Fruit fly (Drosophila melanogaster) whole organism, pupa: ENCODE data around the gene CG3847.
A peak's percentile ranks its signal among the peaks of the same experiment; 100 is the strongest.

Source experiments
- CG10348 ChIP-seq: fragments of 200-800 bp; sonication (Bioruptor generic); IDR thresholded peaks from 2 replicates; pipeline ENCODE4 v1.3.6; 2022; ENCODE audit warnings: missing biosample characterization, missing genetic modification characterization
- CG12605 ChIP-seq: fragments of 200-800 bp; sonication (Bioruptor generic); IDR thresholded peaks from 2 replicates; pipeline ENCODE4 v1.3.6; 2022; ENCODE audit warnings: missing biosample characterization, missing genetic modification characterization
- CG13204 ChIP-seq: fragments of 200-800 bp; sonication (Bioruptor generic); optimal IDR thresholded peaks from 2 replicates; lab custom pipeline; 2018; ENCODE audit warnings: missing biosample characterization, mild to moderate bottlenecking, missing genetic modification characterization, moderate library complexity
- CG14655 ChIP-seq: fragments of 200-800 bp; sonication (Bioruptor generic); optimal IDR thresholded peaks from 3 replicates; lab custom pipeline; 2017; ENCODE audit warnings: mild to moderate bottlenecking, missing biosample characterization, missing genetic modification reagents, missing genetic modification characterization
- CG15710 ChIP-seq: fragments of 200-800 bp; sonication (Bioruptor generic); optimal IDR thresholded peaks from 2 replicates; lab custom pipeline; 2018; ENCODE audit warnings: missing biosample characterization, mild to moderate bottlenecking, missing genetic modification characterization, moderate library complexity
- CG17806 ChIP-seq: fragments of 200-800 bp; sonication (Bioruptor generic); optimal IDR thresholded peaks from 2 replicates; lab custom pipeline; 2018; ENCODE audit warnings: missing biosample characterization, mild to moderate bottlenecking, missing genetic modification characterization, moderate library complexity
- CG32121 ChIP-seq: fragments of 200-800 bp; sonication (Bioruptor generic); IDR thresholded peaks from 2 replicates; pipeline ENCODE4 v1.3.6; 2022; ENCODE audit warnings: missing biosample characterization, missing genetic modification characterization
- CG34367 ChIP-seq: fragments of 200-800 bp; sonication (Bioruptor generic); optimal IDR thresholded peaks from 2 replicates; lab custom pipeline; 2018; ENCODE audit warnings: missing biosample characterization, mild to moderate bottlenecking, missing genetic modification characterization
- CG4496 ChIP-seq: fragments of 200-800 bp; sonication (Bioruptor generic); IDR thresholded peaks from 3 replicates; pipeline ENCODE4 v1.3.6; 2022; ENCODE audit warnings: missing biosample characterization, missing genetic modification characterization
- CG8159 ChIP-seq: fragments of 200-800 bp; sonication (Bioruptor generic); optimal IDR thresholded peaks from 3 replicates; lab custom pipeline; 2018; ENCODE audit warnings: missing biosample characterization, mild to moderate bottlenecking, missing genetic modification characterization, moderate library complexity
- CG8301 ChIP-seq: fragments of 200-800 bp; sonication (Bioruptor generic); optimal IDR thresholded peaks from 2 replicates; lab custom pipeline; 2018; ENCODE audit warnings: missing biosample characterization, mild to moderate bottlenecking, missing genetic modification characterization
- CG9948 ChIP-seq: fragments of 200-800 bp; sonication (Bioruptor generic); optimal IDR thresholded peaks from 2 replicates; lab custom pipeline; 2018; ENCODE audit warnings: missing biosample characterization, mild to moderate bottlenecking, missing genetic modification characterization, moderate library complexity
- D1 ChIP-seq: fragments of 200-800 bp; sonication (Bioruptor generic); optimal IDR thresholded peaks from 2 replicates; lab custom pipeline; 2018; ENCODE audit warnings: missing biosample characterization, mild to moderate bottlenecking, missing genetic modification characterization, moderate library complexity
- EcR ChIP-seq: fragments of 200-800 bp; sonication (Bioruptor generic); optimal IDR thresholded peaks from 3 replicates; lab custom pipeline; 2019; ENCODE audit warnings: missing biosample characterization, missing genetic modification characterization, mild to moderate bottlenecking, moderate library complexity, missing genetic modification reagents
- Ets98B ChIP-seq: fragments of 200-800 bp; sonication (Bioruptor generic); IDR thresholded peaks from 2 replicates; pipeline ENCODE4 v1.3.6; 2022; ENCODE audit warnings: missing biosample characterization, missing genetic modification characterization
- Pif1A ChIP-seq: fragments of 200-800 bp; sonication (Bioruptor generic); optimal IDR thresholded peaks from 3 replicates; lab custom pipeline; 2016; ENCODE audit warnings: missing biosample characterization, missing genetic modification characterization
- Pif1B ChIP-seq: fragments of 200-800 bp; sonication (Bioruptor generic); optimal IDR thresholded peaks from 3 replicates; lab custom pipeline; 2016; ENCODE audit warnings: missing biosample characterization, missing genetic modification characterization
- Snoo ChIP-seq: fragments of 200-800 bp; sonication (Bioruptor generic); optimal IDR thresholded peaks from 3 replicates; lab custom pipeline; 2017; ENCODE audit warnings: missing biosample characterization, mild to moderate bottlenecking, missing genetic modification characterization, inconsistent platforms
- fd96Ca ChIP-seq: fragments of 200-800 bp; sonication (Bioruptor generic); IDR thresholded peaks from 3 replicates; pipeline ENCODE4 v1.3.6; 2022; ENCODE audit warnings: missing biosample characterization, missing genetic modification characterization
- gl ChIP-seq: fragments of 200-800 bp; sonication (Bioruptor generic); optimal IDR thresholded peaks from 2 replicates; lab custom pipeline; 2018; ENCODE audit warnings: missing biosample characterization, mild to moderate bottlenecking, missing genetic modification characterization
- rn ChIP-seq: fragments of 200-800 bp; sonication (Bioruptor generic); IDR thresholded peaks from 2 replicates; pipeline ENCODE4 v1.3.6; 2022; ENCODE audit warnings: missing biosample characterization, missing genetic modification characterization

The CG3847 gene

DNA sequence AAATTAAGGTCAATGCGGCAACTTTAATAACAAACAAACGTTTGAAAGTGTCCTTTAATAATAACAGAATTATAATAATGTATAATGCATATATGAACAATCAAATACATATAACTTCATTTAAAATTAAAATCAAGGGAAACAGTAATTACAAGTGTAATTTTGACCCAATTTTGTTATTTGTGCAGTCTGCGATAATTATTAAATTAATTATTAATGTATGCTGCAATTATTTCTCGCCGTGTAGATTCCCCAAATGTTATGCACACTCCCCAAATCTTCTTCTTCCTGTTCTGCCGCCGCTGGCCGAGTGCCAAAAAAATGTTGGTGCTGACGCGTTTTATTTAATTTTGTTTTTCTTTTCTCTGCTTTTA, 6.7 kb downstream of the CG3847 start:
- TF ChIP-seq D1 (tag; lab: Kevin White, UChicago) (no peak), CG4496 (peak; percentile 61; the same call in 2 of the 3 replicates), CG12605 (GFP tag; lab: Robert Waterston, UW) (no peak), CG8301 (tag; lab: Kevin White, UChicago) (peak; percentile 72), gl (no peak), CG8159 (tag; lab: Kevin White, UChicago) (peak; percentile 71), Pif1B (GFP tag; lab: Kevin White, UChicago) (peak; percentile 23), Pif1A (GFP tag; lab: Kevin White, UChicago) (peak; percentile 48), CG17806 (tag; lab: Kevin White, UChicago) (peak; percentile 49), CG10348 (GFP tag; lab: Robert Waterston, UW) (no peak), EcR (GFP tag; lab: Kevin White, UChicago) (no peak), rn (GFP tag; lab: Robert Waterston, UW) (0 out of 2 replicates have a peak, but pooled peaks have one; percentile 23), CG15710 (tag; lab: Kevin White, UChicago) (peak; percentile 59), CG32121 (GFP tag; lab: Robert Waterston, UW) (peak; percentile 71), Snoo (peak; percentile 72), Ets98B (GFP tag; lab: Robert Waterston, UW) (peak; percentile 34), CG34367 (tag; lab: Kevin White, UChicago) (peak; percentile 10), fd96Ca (GFP tag; lab: Robert Waterston, UW) (no peak), CG14655 (GFP tag; lab: Kevin White, UChicago) (peak; percentile 78), CG13204 (no peak), CG9948 (peak; percentile 51)

DNA sequence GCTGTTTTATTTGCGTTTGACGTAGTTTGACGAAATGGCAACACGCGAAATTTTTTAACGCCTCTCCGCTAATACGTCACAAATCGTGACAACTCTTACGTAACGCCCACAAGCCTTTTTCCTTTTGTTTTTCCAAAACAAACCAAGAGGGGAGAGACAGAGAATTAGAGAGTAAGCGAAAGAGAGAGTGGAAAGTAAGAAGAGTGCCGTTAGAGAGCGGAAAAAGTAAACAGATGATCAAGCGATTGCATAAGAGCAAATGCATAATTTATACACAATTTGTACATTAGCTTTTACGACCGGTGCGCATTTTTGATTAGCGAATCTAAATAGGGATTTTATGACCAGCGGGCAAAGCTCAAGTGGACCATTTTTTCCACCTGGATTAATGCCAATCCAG, 7.3 kb downstream of the CG3847 start:
- TF ChIP-seq Snoo (no peak), Pif1A (GFP tag; lab: Kevin White, UChicago) (no peak), Ets98B (GFP tag; lab: Robert Waterston, UW) (no peak), gl (no peak), Pif1B (GFP tag; lab: Kevin White, UChicago) (no peak), fd96Ca (GFP tag; lab: Robert Waterston, UW) (no peak), CG4496 (no peak), D1 (tag; lab: Kevin White, UChicago) (no peak), CG15710 (tag; lab: Kevin White, UChicago) (no peak), CG32121 (GFP tag; lab: Robert Waterston, UW) (no peak), CG8301 (tag; lab: Kevin White, UChicago) (no peak), EcR (GFP tag; lab: Kevin White, UChicago) (no peak), rn (GFP tag; lab: Robert Waterston, UW) (no peak), CG14655 (GFP tag; lab: Kevin White, UChicago) (no peak), CG10348 (GFP tag; lab: Robert Waterston, UW) (no peak), CG13204 (no peak), CG9948 (no peak), CG17806 (tag; lab: Kevin White, UChicago) (no peak)

DNA sequence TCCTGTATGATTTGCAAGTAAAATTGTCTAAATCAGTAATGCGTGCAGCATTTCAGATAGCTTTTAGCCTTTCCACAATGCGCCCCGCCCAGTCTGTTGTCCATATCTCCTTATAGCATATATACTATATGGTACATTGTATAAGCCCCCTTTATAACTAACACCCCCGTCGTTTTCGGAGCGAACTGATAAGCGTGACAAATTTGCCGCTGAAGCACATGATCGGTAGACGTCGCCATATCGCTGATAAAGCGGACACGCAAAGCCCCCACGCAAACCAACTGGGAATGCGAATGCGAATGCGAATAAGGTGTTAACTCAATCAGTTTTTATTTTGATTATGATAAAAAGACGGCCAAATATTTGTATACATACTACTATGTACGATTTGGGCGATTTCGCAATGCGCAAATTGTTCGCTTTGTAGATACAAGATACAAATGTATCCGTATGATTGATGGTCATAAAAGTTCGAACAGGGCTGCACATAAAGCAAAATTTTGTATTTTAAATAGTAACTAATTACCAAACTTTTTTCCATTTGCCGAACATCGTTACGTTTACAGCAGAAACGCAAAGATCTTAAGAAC, 8.3 kb downstream of the CG3847 start:
- TF ChIP-seq EcR (GFP tag; lab: Kevin White, UChicago) (no peak), Snoo (no peak), CG34367 (tag; lab: Kevin White, UChicago) (no peak), CG14655 (GFP tag; lab: Kevin White, UChicago) (no peak), CG15710 (tag; lab: Kevin White, UChicago) (no peak), D1 (tag; lab: Kevin White, UChicago) (no peak)

DNA sequence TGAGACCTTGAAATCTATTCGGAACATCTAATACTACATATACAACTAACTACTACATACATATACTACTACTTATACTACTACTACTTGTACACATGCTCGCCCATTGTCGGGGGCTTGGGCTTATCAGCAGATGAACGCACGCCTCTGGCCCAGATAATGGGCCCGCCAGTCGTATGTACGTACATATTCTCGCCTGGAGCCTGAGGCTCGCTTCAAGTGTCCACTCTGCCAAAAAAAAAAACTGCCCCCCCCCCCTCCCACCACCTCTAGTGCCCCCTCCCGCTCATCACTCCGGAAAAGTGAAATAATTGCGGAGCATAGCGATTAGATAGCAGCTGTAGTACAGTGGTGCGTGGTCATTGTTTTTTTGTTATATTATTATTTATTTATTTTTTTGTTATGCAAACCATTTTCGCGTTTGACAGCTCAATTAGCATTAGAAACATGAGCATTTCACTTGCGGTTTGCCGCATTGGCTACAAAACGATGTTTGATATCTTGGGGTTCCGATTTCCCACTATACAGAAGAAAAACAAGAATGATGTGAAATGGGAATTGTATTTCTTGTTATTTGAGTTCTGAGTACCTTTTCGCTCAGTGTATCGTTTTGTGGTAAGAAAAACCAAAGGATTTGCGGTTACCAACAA, 10.0 kb downstream of the CG3847 start:
- TF ChIP-seq CG17806 (tag; lab: Kevin White, UChicago) (peak; percentile 14), D1 (tag; lab: Kevin White, UChicago) (no peak), CG4496 (peak; percentile 72; the same call in 2 of the 3 replicates), CG13204 (no peak), Pif1B (GFP tag; lab: Kevin White, UChicago) (peak; percentile 20), CG10348 (GFP tag; lab: Robert Waterston, UW) (no peak), Ets98B (GFP tag; lab: Robert Waterston, UW) (peak; percentile 32; the same call in 1 of the 2 replicates), gl (no peak), CG32121 (GFP tag; lab: Robert Waterston, UW) (no peak), rn (GFP tag; lab: Robert Waterston, UW) (no peak), CG8159 (tag; lab: Kevin White, UChicago) (peak; percentile 2), fd96Ca (GFP tag; lab: Robert Waterston, UW) (peak; percentile 78), EcR (GFP tag; lab: Kevin White, UChicago) (no peak), CG8301 (tag; lab: Kevin White, UChicago) (peak; percentile 50), CG9948 (peak; percentile 13), CG15710 (tag; lab: Kevin White, UChicago) (peak; percentile 8), Snoo (peak; percentile 2), CG12605 (GFP tag; lab: Robert Waterston, UW) (no peak), CG34367 (tag; lab: Kevin White, UChicago) (no peak), Pif1A (GFP tag; lab: Kevin White, UChicago) (peak; percentile 22), CG14655 (GFP tag; lab: Kevin White, UChicago) (peak; percentile 55)
- TF ChIP-seq, all 21 proteins: peak for 12

DNA sequence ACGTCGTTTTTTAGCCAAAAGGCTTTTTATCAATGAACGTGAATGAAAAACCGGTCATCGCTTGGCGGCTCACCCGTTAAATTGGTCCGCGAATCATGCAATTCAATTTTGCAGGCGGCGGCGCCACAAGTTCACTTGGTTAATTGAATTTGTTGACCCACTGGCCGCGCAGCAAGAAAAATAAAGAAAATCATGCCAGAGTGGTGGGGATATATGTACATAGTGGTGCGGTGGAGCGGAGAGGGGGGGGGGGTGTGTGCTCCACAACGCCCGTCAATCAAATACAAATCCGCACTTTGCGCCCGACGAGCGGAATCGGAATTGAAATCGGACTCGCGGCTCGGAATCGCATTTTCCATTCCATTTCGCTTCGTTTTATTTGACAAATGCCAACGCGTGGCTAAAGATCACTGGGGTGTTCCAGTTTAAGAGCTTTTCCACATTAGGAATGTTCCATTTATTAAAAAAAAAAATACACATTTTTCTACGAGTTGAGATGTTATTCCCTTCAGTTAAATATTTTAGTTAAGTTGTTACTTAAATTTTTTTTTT, 10.6 kb downstream of the CG3847 start:
- peak; percentile 18; the same call in 1 of the 3 replicates for TF ChIP-seq CG4496
- TF ChIP-seq EcR (GFP tag; lab: Kevin White, UChicago) = no peak
- TF ChIP-seq CG32121 (GFP tag; lab: Robert Waterston, UW) = peak; percentile 41; the same call in 1 of the 2 replicates
- TF ChIP-seq Ets98B (GFP tag; lab: Robert Waterston, UW) = peak; percentile 45; the same call in 1 of the 2 replicates
- TF ChIP-seq Pif1B (GFP tag; lab: Kevin White, UChicago) = no peak
